Fruit fly (Drosophila melanogaster) Kc167 (cell line): ENCODE measurements around the gene CG43218.

Experiments used
- Myc ChIP-seq: fragments of >200 bp; optimal IDR thresholded peaks from 2 replicates; lab custom pipeline; 2017; ENCODE audit warnings: missing external identifiers
- h ChIP-seq: fragments of >200 bp; optimal IDR thresholded peaks from 3 replicates; lab custom pipeline; 2018; ENCODE audit warnings: missing external identifiers
- insv ChIP-seq: fragments of >200 bp; optimal IDR thresholded peaks from 3 replicates; lab custom pipeline; 2018; ENCODE audit warnings: missing external identifiers
- psq ChIP-seq: fragments of >200 bp; optimal IDR thresholded peaks from 2 replicates; lab custom pipeline; 2017; ENCODE audit warnings: missing external identifiers
- ttk ChIP-seq: sonication (Bioruptor generic); optimal IDR thresholded peaks from 2 replicates; lab custom pipeline; 2017; ENCODE audit warnings: missing external identifiers

dm6 chr3L:21229764-21230163, 28.1 kb upstream of the CG43218 start:
- TF ChIP-seq h, result no peak
- TF ChIP-seq psq (lab: Kevin White, UChicago), result no peak
- TF ChIP-seq insv (lab: Kevin White, UChicago), result no peak
- TF ChIP-seq Myc (lab: Kevin White, UChicago), result no peak
- TF ChIP-seq ttk (lab: Kevin White, UChicago), result no peak
